Fruit fly (Drosophila melanogaster) whole organism, embryonic: Measurements from ENCODE around the gene CG11670.

Experiments
- Bgb ChIP-seq: fragments of 200-800 bp; sonication (Bioruptor generic); IDR thresholded peaks from 2 replicates; pipeline ENCODE4 v1.3.6; 2022; ENCODE audit warnings: missing biosample characterization, missing genetic modification characterization; ENCODE audit not compliant: partially characterized antibody
- CG10147 ChIP-seq: fragments of 200-800 bp; sonication (Bioruptor generic); optimal IDR thresholded peaks from 2 replicates; lab custom pipeline; 2019; ENCODE audit warnings: missing biosample characterization, mild to moderate bottlenecking, missing genetic modification characterization, moderate library complexity
- CG10209 ChIP-seq: fragments of 200-800 bp; sonication (Bioruptor generic); optimal IDR thresholded peaks from 3 replicates; lab custom pipeline; 2017; ENCODE audit warnings: missing biosample characterization, mild to moderate bottlenecking, missing genetic modification characterization, missing genetic modification reagents
- CG10565 ChIP-seq: fragments of 200-800 bp; sonication (Bioruptor generic); optimal IDR thresholded peaks from 3 replicates; lab custom pipeline; 2016; ENCODE audit warnings: missing biosample characterization, mild to moderate bottlenecking, missing genetic modification characterization
- CG10979 ChIP-seq: fragments of 200-800 bp; sonication (Bioruptor generic); optimal IDR thresholded peaks from 2 replicates; lab custom pipeline; 2018; ENCODE audit warnings: missing biosample characterization, mild to moderate bottlenecking, missing genetic modification characterization, moderate library complexity
- CG11247 ChIP-seq: fragments of 200-800 bp; sonication (Bioruptor generic); IDR thresholded peaks from 2 replicates; pipeline ENCODE4 v1.3.6; 2022; ENCODE audit warnings: missing biosample characterization, missing genetic modification characterization
- CG11696 ChIP-seq: fragments of 200-800 bp; sonication (Bioruptor generic); IDR thresholded peaks from 2 replicates; pipeline ENCODE4 v1.3.6; 2022; ENCODE audit warnings: missing biosample characterization, missing genetic modification characterization
- CG13287 ChIP-seq: fragments of 200-800 bp; sonication (Bioruptor generic); IDR thresholded peaks from 2 replicates; pipeline ENCODE4 v1.3.6; 2022; ENCODE audit warnings: missing biosample characterization, missing genetic modification characterization; ENCODE audit not compliant: partially characterized antibody
- CG14710 ChIP-seq: fragments of 200-800 bp; sonication (Bioruptor generic); optimal IDR thresholded peaks from 3 replicates; lab custom pipeline; 2019; ENCODE audit warnings: missing biosample characterization, mild to moderate bottlenecking, missing genetic modification characterization, moderate library complexity
- CG15073 ChIP-seq: fragments of 200-800 bp; sonication (Bioruptor generic); optimal IDR thresholded peaks from 2 replicates; lab custom pipeline; 2016; ENCODE audit warnings: missing biosample characterization, missing genetic modification characterization
- CG17359 ChIP-seq: fragments of 200-800 bp; sonication (Bioruptor generic); optimal IDR thresholded peaks from 3 replicates; lab custom pipeline; 2018; ENCODE audit warnings: missing biosample characterization, mild to moderate bottlenecking, missing genetic modification characterization, moderate library complexity
- CG17385 ChIP-seq: fragments of 200-800 bp; sonication (Bioruptor generic); optimal IDR thresholded peaks from 3 replicates; lab custom pipeline; 2018; ENCODE audit warnings: missing biosample characterization, mild to moderate bottlenecking, missing genetic modification characterization
- CG1832 ChIP-seq: fragments of 200-800 bp; sonication (Bioruptor generic); optimal IDR thresholded peaks from 2 replicates; lab custom pipeline; 2017; ENCODE audit warnings: missing biosample characterization, mild to moderate bottlenecking, missing genetic modification characterization, inconsistent platforms
- CG2875 ChIP-seq: fragments of 200-800 bp; sonication (Bioruptor generic); optimal IDR thresholded peaks from 2 replicates; lab custom pipeline; 2017; ENCODE audit warnings: missing biosample characterization, mild to moderate bottlenecking, missing genetic modification characterization, missing genetic modification reagents
- CG2889 ChIP-seq: fragments of 200-800 bp; sonication (Bioruptor generic); IDR thresholded peaks from 3 replicates; pipeline ENCODE4 v1.3.6; 2022; ENCODE audit warnings: missing biosample characterization, missing genetic modification characterization
- CG31388 ChIP-seq: fragments of 200-800 bp; sonication (Bioruptor generic); optimal IDR thresholded peaks from 2 replicates; lab custom pipeline; 2016; ENCODE audit warnings: missing biosample characterization, missing genetic modification characterization
- CG32532 ChIP-seq: fragments of 200-800 bp; sonication (Bioruptor generic); IDR thresholded peaks from 2 replicates; pipeline ENCODE4 v1.3.6; 2022; ENCODE audit warnings: missing biosample characterization, missing genetic modification characterization
- CG33213 ChIP-seq: fragments of 200-800 bp; sonication (Bioruptor generic); optimal IDR thresholded peaks from 3 replicates; lab custom pipeline; 2016; ENCODE audit warnings: missing biosample characterization, missing genetic modification characterization
- CG34376 ChIP-seq: fragments of 200-800 bp; sonication (Bioruptor generic); optimal IDR thresholded peaks from 2 replicates; lab custom pipeline; 2018; ENCODE audit warnings: missing biosample characterization, mild to moderate bottlenecking, missing genetic modification characterization
- CG3838 ChIP-seq: fragments of 200-800 bp; sonication (Bioruptor generic); optimal IDR thresholded peaks from 3 replicates; lab custom pipeline; 2016; ENCODE audit warnings: missing biosample characterization, missing genetic modification characterization
- CG4854 ChIP-seq: fragments of 200-800 bp; sonication (Bioruptor generic); optimal IDR thresholded peaks from 2 replicates; lab custom pipeline; 2016; ENCODE audit warnings: missing biosample characterization, missing genetic modification characterization, inconsistent platforms
- CG6175 ChIP-seq: fragments of 200-800 bp; sonication (Bioruptor generic); IDR thresholded peaks from 3 replicates; pipeline ENCODE4 v1.3.6; 2022; ENCODE audit warnings: missing biosample characterization, missing genetic modification characterization
- CG6683 ChIP-seq: fragments of 200-800 bp; sonication (Bioruptor generic); optimal IDR thresholded peaks from 2 replicates; lab custom pipeline; 2017; ENCODE audit warnings: missing biosample characterization, mild to moderate bottlenecking, missing genetic modification characterization, missing genetic modification reagents
- CG7271 ChIP-seq: fragments of 200-800 bp; sonication (Bioruptor generic); optimal IDR thresholded peaks from 2 replicates; lab custom pipeline; 2018; ENCODE audit warnings: missing biosample characterization, mild to moderate bottlenecking, missing genetic modification characterization, moderate library complexity
- CG7963 ChIP-seq: fragments of 200-800 bp; sonication (Bioruptor generic); IDR thresholded peaks from 3 replicates; pipeline ENCODE4 v1.3.6; 2022; ENCODE audit warnings: missing biosample characterization, missing genetic modification characterization; ENCODE audit not compliant: partially characterized antibody
- CG8359 ChIP-seq: fragments of 200-800 bp; sonication (Bioruptor generic); optimal IDR thresholded peaks from 2 replicates; lab custom pipeline; 2017; ENCODE audit warnings: missing biosample characterization, mild to moderate bottlenecking, missing genetic modification characterization, borderline replicate concordance
- CG8478 ChIP-seq: fragments of >200 bp; optimal IDR thresholded peaks from 2 replicates; lab custom pipeline; 2018
- CG9932 ChIP-seq: fragments of 200-800 bp; sonication (Bioruptor generic); IDR thresholded peaks from 2 replicates; pipeline ENCODE4 v1.3.6; 2022; ENCODE audit warnings: missing biosample characterization, missing genetic modification characterization
- Camta ChIP-seq: fragments of 200-800 bp; sonication (Bioruptor generic); optimal IDR thresholded peaks from 2 replicates; lab custom pipeline; 2016; ENCODE audit warnings: missing biosample characterization, missing genetic modification characterization
- Dbx ChIP-seq: fragments of 200-800 bp; sonication (Bioruptor generic); IDR thresholded peaks from 3 replicates; pipeline ENCODE4 v1.3.6; 2022; ENCODE audit warnings: missing biosample characterization, missing genetic modification characterization
- HLH3B ChIP-seq: fragments of 200-800 bp; sonication (Bioruptor generic); IDR thresholded peaks from 2 replicates; pipeline ENCODE4 v1.3.6; 2022; ENCODE audit warnings: missing biosample characterization, missing genetic modification characterization
- Nf-YA ChIP-seq: fragments of 200-800 bp; sonication (Bioruptor generic); IDR thresholded peaks from 2 replicates; pipeline ENCODE4 v1.3.6; 2022; ENCODE audit warnings: missing biosample characterization, missing genetic modification characterization
- TFAM ChIP-seq: fragments of 200-800 bp; sonication (Bioruptor generic); optimal IDR thresholded peaks from 2 replicates; lab custom pipeline; 2017; ENCODE audit warnings: missing biosample characterization, missing genetic modification characterization, inconsistent platforms
- chif ChIP-seq, 2 experiments: fragments of 200-800 bp; sonication (Bioruptor generic); optimal IDR thresholded peaks; 3 replicates each; lab custom pipeline; 2016; ENCODE audit warnings: missing biosample characterization in 2 of 2, missing genetic modification characterization in 2 of 2
- chn ChIP-seq: fragments of 200-800 bp; sonication (Bioruptor generic); optimal IDR thresholded peaks from 2 replicates; lab custom pipeline; 2016; ENCODE audit warnings: missing biosample characterization, missing genetic modification characterization
- dmrt11E ChIP-seq: fragments of 200-800 bp; sonication (Bioruptor generic); optimal IDR thresholded peaks from 3 replicates; lab custom pipeline; 2018; ENCODE audit warnings: missing biosample characterization, mild to moderate bottlenecking, missing genetic modification characterization, moderate library complexity
- dpn ChIP-seq, 2 experiments: fragments of 200-800 bp; sonication (Bioruptor generic); optimal IDR thresholded peaks; 3 replicates each; lab custom pipeline; 2016; ENCODE audit warnings: missing biosample characterization in 2 of 2, missing genetic modification characterization in 2 of 2
- dysf ChIP-seq: fragments of 200-800 bp; sonication (Bioruptor generic); IDR thresholded peaks from 3 replicates; pipeline ENCODE4 v1.3.6; 2022; ENCODE audit warnings: missing biosample characterization, missing genetic modification characterization
- fu2 ChIP-seq: fragments of 200-800 bp; sonication (Bioruptor generic); optimal IDR thresholded peaks from 2 replicates; lab custom pipeline; 2016; ENCODE audit warnings: missing biosample characterization, missing genetic modification characterization
- gce ChIP-seq: fragments of 200-800 bp; sonication (Bioruptor generic); IDR thresholded peaks from 3 replicates; pipeline ENCODE4 v1.3.6; 2022; ENCODE audit warnings: missing biosample characterization, missing genetic modification characterization
- hth ChIP-seq: fragments of >200 bp; optimal IDR thresholded peaks from 2 replicates; lab custom pipeline; 2017; ENCODE audit warnings: inconsistent platforms
- jumu ChIP-seq: fragments of 200-800 bp; sonication (Bioruptor generic); optimal IDR thresholded peaks from 3 replicates; lab custom pipeline; 2016; ENCODE audit warnings: missing biosample characterization, missing genetic modification characterization
- lmd ChIP-seq: fragments of 200-800 bp; sonication (Bioruptor generic); IDR thresholded peaks from 2 replicates; pipeline ENCODE4 v1.3.6; 2022; ENCODE audit warnings: missing biosample characterization, missing genetic modification characterization
- oc ChIP-seq: fragments of 200-800 bp; sonication (Bioruptor generic); optimal IDR thresholded peaks from 2 replicates; lab custom pipeline; 2018; ENCODE audit warnings: missing biosample characterization, mild to moderate bottlenecking, missing genetic modification characterization, moderate library complexity
- pros ChIP-seq: fragments of 200-800 bp; sonication (Bioruptor generic); optimal IDR thresholded peaks from 3 replicates; lab custom pipeline; 2019; ENCODE audit warnings: missing biosample characterization, mild to moderate bottlenecking, missing genetic modification characterization, moderate library complexity
- ssp ChIP-seq: fragments of 200-800 bp; sonication (Bioruptor generic); IDR thresholded peaks from 2 replicates; pipeline ENCODE4 v1.3.6; 2022; ENCODE audit warnings: missing biosample characterization, missing genetic modification characterization
- trem ChIP-seq: fragments of 200-800 bp; optimal IDR thresholded peaks from 3 replicates; lab custom pipeline; 2019; ENCODE audit warnings: missing biosample characterization, mild to moderate bottlenecking, missing genetic modification characterization, moderate library complexity
- trh ChIP-seq: fragments of 200-800 bp; sonication (Bioruptor generic); optimal IDR thresholded peaks from 2 replicates; lab custom pipeline; 2016; ENCODE audit warnings: missing biosample characterization, missing genetic modification characterization
- ttk ChIP-seq: fragments of 200-800 bp; sonication (Bioruptor generic); IDR thresholded peaks from 2 replicates; pipeline ENCODE4 v2.1.2; 2022; ENCODE audit warnings: missing biosample characterization, missing genetic modification characterization
- unpg ChIP-seq: fragments of 200-800 bp; sonication (Bioruptor generic); optimal IDR thresholded peaks from 3 replicates; lab custom pipeline; 2018; ENCODE audit warnings: missing biosample characterization, mild to moderate bottlenecking, missing genetic modification characterization, moderate library complexity

CG11670 gene

DNA sequence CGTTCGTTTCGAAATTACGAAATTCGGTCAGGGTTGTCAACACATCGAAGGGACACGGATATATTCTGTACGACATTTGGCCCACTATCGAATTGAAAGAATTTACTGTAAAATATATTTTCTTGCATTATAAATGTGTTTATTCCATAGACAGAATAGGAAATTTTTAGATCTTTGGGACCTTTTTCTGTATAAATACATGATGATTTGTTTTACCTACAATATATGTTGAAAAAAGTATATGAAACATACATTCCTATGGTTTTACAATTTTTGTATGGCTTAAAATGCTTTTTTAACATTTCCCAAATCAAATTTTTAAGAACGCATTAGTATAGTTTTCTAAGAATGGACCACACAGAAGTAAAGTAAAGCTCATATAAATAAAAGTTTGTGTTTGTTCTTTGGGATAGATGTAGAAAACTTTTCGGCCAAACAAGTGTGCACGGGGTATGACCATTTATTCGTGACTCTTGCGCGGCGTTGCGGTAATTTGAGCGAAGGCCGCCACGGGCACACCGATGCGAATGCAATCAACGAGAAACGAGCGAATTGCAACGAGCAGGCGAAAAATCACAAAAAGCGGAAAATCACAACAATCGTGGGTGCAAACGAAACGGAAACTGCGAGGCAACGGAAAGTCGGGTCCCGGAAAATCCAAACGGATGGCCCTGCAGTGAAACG is 44.2 kb upstream of the CG11670 start, which contains the start of the genes CG17327, CG44194 and CG7518 (continued):
- TF ChIP-seq chn (GFP tag; lab: Kevin White, UChicago) (no peak), Bgb (peak; percentile 46), ssp (GFP tag; lab: Robert Waterston, UW) (peak; percentile 96), chif (GFP tag; optimal IDR thresholded peaks at IDR 0.05; lab: Kevin White, UChicago) (peak in 1 of 2 experiments; percentile 7), Camta (GFP tag; lab: Kevin White, UChicago) (peak; percentile 40), CG10209 (GFP tag; lab: Kevin White, UChicago) (no peak), TFAM (GFP tag; lab: Kevin White, UChicago) (no peak), gce (GFP tag; lab: Robert Waterston, UW) (no peak), CG4854 (GFP tag; lab: Kevin White, UChicago) (no peak), CG1832 (GFP tag; lab: Kevin White, UChicago) (no peak), ttk (GFP tag; lab: Robert Waterston, UW) (no peak), dpn (GFP tag; optimal IDR thresholded peaks at IDR 0.05; lab: Kevin White, UChicago) (peak; percentile 35 to 39), CG33213 (GFP tag; lab: Kevin White, UChicago) (no peak), CG7271 (tag; lab: Kevin White, UChicago) (no peak), CG2875 (GFP tag; lab: Kevin White, UChicago) (no peak), jumu (GFP tag; lab: Kevin White, UChicago) (no peak), CG31388 (GFP tag; lab: Kevin White, UChicago) (no peak), CG17385 (no peak), CG32532 (GFP tag; lab: Robert Waterston, UW) (0 out of 2 replicates have a peak, but pooled peaks have one; percentile 12), unpg (no peak), CG6683 (GFP tag; lab: Kevin White, UChicago) (no peak), pros (GFP tag; lab: Kevin White, UChicago) (no peak), Dbx (no peak), CG10565 (GFP tag; lab: Kevin White, UChicago) (no peak), hth (lab: Kevin White, UChicago) (no peak), CG17359 (tag; lab: Kevin White, UChicago) (no peak), CG6175 (GFP tag; lab: Robert Waterston, UW) (no peak), lmd (GFP tag; lab: Robert Waterston, UW) (no peak; the same call in 1 of the 2 replicates), fu2 (GFP tag; lab: Kevin White, UChicago) (peak; percentile 16), CG14710 (tag; lab: Kevin White, UChicago) (peak; percentile 80), CG9932 (GFP tag; lab: Robert Waterston, UW) (peak; percentile 40; the same call in 1 of the 2 replicates), CG11696 (GFP tag; lab: Robert Waterston, UW) (no peak), dmrt11E (tag; lab: Kevin White, UChicago) (no peak), CG3838 (GFP tag; lab: Kevin White, UChicago) (no peak), CG10147 (GFP tag; lab: Kevin White, UChicago) (no peak), CG11247 (no peak), CG8478 (lab: Kevin White, UChicago) (no peak), CG7963 (GFP tag; lab: Robert Waterston, UW) (0 out of 3 replicates have a peak, but pooled peaks have one; percentile 48), CG2889 (GFP tag; lab: Robert Waterston, UW) (no peak), Nf-YA (no peak), CG34376 (GFP tag; lab: Kevin White, UChicago) (peak; percentile 5), CG15073 (GFP tag; lab: Kevin White, UChicago) (no peak), CG13287 (peak; percentile 32), dysf (GFP tag; lab: Robert Waterston, UW) (no peak), CG8359 (no peak), CG10979 (tag; lab: Kevin White, UChicago) (no peak), oc (tag; lab: Kevin White, UChicago) (no peak), trem (tag; lab: Kevin White, UChicago) (peak; percentile 38), HLH3B (GFP tag; lab: Robert Waterston, UW) (no peak), trh (GFP tag; lab: Kevin White, UChicago) (no peak)
